Fruit fly (Drosophila melanogaster) whole organism, prepupa: ENCODE measurements around the gene superdeath.

ENCODE experiments used
- Blimp-1 ChIP-seq: fragments of 200-800 bp; sonication (Bioruptor generic); optimal IDR thresholded peaks from 3 replicates; lab custom pipeline; 2017; ENCODE audit warnings: missing biosample characterization, missing genetic modification characterization, mild to moderate bottlenecking, moderate library complexity, missing genetic modification reagents
- CG10631 ChIP-seq: fragments of 200-800 bp; sonication (Bioruptor generic); optimal IDR thresholded peaks from 2 replicates; lab custom pipeline; 2016; ENCODE audit warnings: missing biosample characterization, missing genetic modification characterization
- CG10669 ChIP-seq: fragments of 200-800 bp; sonication (Bioruptor generic); optimal IDR thresholded peaks from 3 replicates; lab custom pipeline; 2018; ENCODE audit warnings: missing biosample characterization, mild to moderate bottlenecking, missing genetic modification characterization, moderate library complexity
- CG11294 ChIP-seq: fragments of 200-800 bp; sonication (Bioruptor generic); IDR thresholded peaks from 2 replicates; pipeline ENCODE4 v1.3.6; 2022; ENCODE audit warnings: missing biosample characterization, missing genetic modification characterization
- CG11902 ChIP-seq: fragments of 200-800 bp; sonication (Bioruptor generic); optimal IDR thresholded peaks from 3 replicates; lab custom pipeline; 2016; ENCODE audit warnings: missing biosample characterization, missing genetic modification characterization
- CG1621 ChIP-seq: fragments of 200-800 bp; sonication (Bioruptor generic); optimal IDR thresholded peaks from 3 replicates; lab custom pipeline; 2018; ENCODE audit warnings: missing biosample characterization, mild to moderate bottlenecking, missing genetic modification characterization
- CG16779 ChIP-seq: fragments of 200-800 bp; sonication (Bioruptor generic); optimal IDR thresholded peaks from 3 replicates; lab custom pipeline; 2017; ENCODE audit warnings: missing biosample characterization, mild to moderate bottlenecking, missing genetic modification characterization
- CG3032 ChIP-seq: fragments of 200-800 bp; optimal IDR thresholded peaks from 2 replicates; lab custom pipeline; 2019; ENCODE audit warnings: missing biosample characterization, mild to moderate bottlenecking, missing genetic modification characterization, moderate library complexity
- CG32006 ChIP-seq: fragments of 200-800 bp; sonication (Bioruptor generic); optimal IDR thresholded peaks from 3 replicates; lab custom pipeline; 2017; ENCODE audit warnings: missing biosample characterization, mild to moderate bottlenecking, missing genetic modification characterization
- CG3919 ChIP-seq: fragments of 200-800 bp; sonication (Bioruptor generic); optimal IDR thresholded peaks from 3 replicates; lab custom pipeline; 2016; ENCODE audit warnings: missing biosample characterization, missing genetic modification characterization
- CG4318 ChIP-seq: fragments of 200-800 bp; sonication (Bioruptor generic); optimal IDR thresholded peaks from 3 replicates; lab custom pipeline; 2017; ENCODE audit warnings: missing biosample characterization, mild to moderate bottlenecking, missing genetic modification characterization
- CG6163 ChIP-seq: fragments of 200-800 bp; sonication (Bioruptor generic); IDR thresholded peaks from 3 replicates; pipeline ENCODE4 v1.3.6; 2022; ENCODE audit warnings: missing biosample characterization, missing genetic modification characterization
- CG6808 ChIP-seq: fragments of 200-800 bp; sonication (Bioruptor generic); optimal IDR thresholded peaks from 3 replicates; lab custom pipeline; 2017; ENCODE audit warnings: missing biosample characterization, missing genetic modification characterization, mild to moderate bottlenecking, moderate library complexity, missing genetic modification reagents
- CG6854 ChIP-seq: fragments of 200-800 bp; sonication (Bioruptor generic); optimal IDR thresholded peaks from 2 replicates; lab custom pipeline; 2017; ENCODE audit warnings: missing biosample characterization, mild to moderate bottlenecking, missing genetic modification characterization
- CG7368 ChIP-seq: fragments of 200-800 bp; sonication (Bioruptor generic); optimal IDR thresholded peaks from 3 replicates; lab custom pipeline; 2016; ENCODE audit warnings: missing biosample characterization, missing genetic modification characterization
- CG8319 ChIP-seq: fragments of 200-800 bp; sonication (Bioruptor generic); optimal IDR thresholded peaks from 3 replicates; lab custom pipeline; 2016; ENCODE audit warnings: missing biosample characterization, missing genetic modification characterization
- CG8632 ChIP-seq: fragments of 200-800 bp; sonication (Bioruptor generic); optimal IDR thresholded peaks from 3 replicates; lab custom pipeline; 2016; ENCODE audit warnings: missing biosample characterization, missing genetic modification characterization
- CG9139 ChIP-seq: fragments of 200-800 bp; sonication (Bioruptor generic); optimal IDR thresholded peaks from 3 replicates; lab custom pipeline; 2017; ENCODE audit warnings: missing biosample characterization, mild to moderate bottlenecking, missing genetic modification characterization
- Eip75B ChIP-seq: fragments of 200-800 bp; sonication (Bioruptor generic); optimal IDR thresholded peaks from 3 replicates; lab custom pipeline; 2016; ENCODE audit warnings: missing biosample characterization, missing genetic modification characterization
- Eip78C ChIP-seq: fragments of 200-800 bp; sonication (Bioruptor generic); peaks from one replicate; lab custom pipeline; 2016; ENCODE audit warnings: missing biosample characterization, missing genetic modification characterization
- Eip93F ChIP-seq: fragments of 200-800 bp; sonication (Bioruptor generic); optimal IDR thresholded peaks from 2 replicates; lab custom pipeline; 2016; ENCODE audit warnings: missing biosample characterization, mild to moderate bottlenecking, missing genetic modification characterization
- Ets21C ChIP-seq: fragments of 200-800 bp; sonication (Bioruptor generic); optimal IDR thresholded peaks from 3 replicates; lab custom pipeline; 2016; ENCODE audit warnings: missing biosample characterization, missing genetic modification characterization
- Ets96B ChIP-seq: fragments of 200-800 bp; optimal IDR thresholded peaks from 2 replicates; lab custom pipeline; 2019; ENCODE audit warnings: missing biosample characterization, mild to moderate bottlenecking, missing genetic modification characterization, moderate library complexity
- Gug ChIP-seq: fragments of 200-800 bp; sonication (Bioruptor generic); IDR thresholded peaks from 2 replicates; pipeline ENCODE4 v1.3.6; 2022; ENCODE audit warnings: missing biosample characterization, missing genetic modification characterization
- Hr38 ChIP-seq: sonication (Bioruptor generic); optimal IDR thresholded peaks from 2 replicates; lab custom pipeline; 2016; ENCODE audit warnings: missing biosample characterization, missing genetic modification characterization
- Hr39 ChIP-seq: fragments of 200-800 bp; sonication (Bioruptor generic); optimal IDR thresholded peaks from 2 replicates; lab custom pipeline; 2016; ENCODE audit warnings: missing biosample characterization, missing genetic modification characterization
- Hr4 ChIP-seq: fragments of 200-800 bp; sonication (Bioruptor generic); optimal IDR thresholded peaks from 3 replicates; lab custom pipeline; 2016; ENCODE audit warnings: missing biosample characterization, missing genetic modification characterization
- Lpt ChIP-seq: fragments of 200-800 bp; sonication (Bioruptor generic); optimal IDR thresholded peaks from 3 replicates; lab custom pipeline; 2016; ENCODE audit warnings: missing biosample characterization, missing genetic modification characterization
- Met ChIP-seq: fragments of 200-800 bp; sonication (Bioruptor generic); optimal IDR thresholded peaks from 3 replicates; lab custom pipeline; 2016; ENCODE audit warnings: missing biosample characterization, missing genetic modification characterization
- OdsH ChIP-seq: fragments of 200-800 bp; sonication (Bioruptor generic); optimal IDR thresholded peaks from 3 replicates; lab custom pipeline; 2016; ENCODE audit warnings: missing biosample characterization, missing genetic modification characterization
- Smox ChIP-seq: fragments of 200-800 bp; sonication (Bioruptor generic); optimal IDR thresholded peaks from 3 replicates; lab custom pipeline; 2016; ENCODE audit warnings: missing biosample characterization, missing genetic modification characterization
- Sox102F ChIP-seq: fragments of 200-800 bp; sonication (Bioruptor generic); optimal IDR thresholded peaks from 2 replicates; lab custom pipeline; 2016; ENCODE audit warnings: missing biosample characterization, mild to moderate bottlenecking, missing genetic modification characterization
- Sox14 ChIP-seq: fragments of 200-800 bp; sonication (Bioruptor generic); optimal IDR thresholded peaks from 3 replicates; lab custom pipeline; 2016; ENCODE audit warnings: missing biosample characterization, missing genetic modification characterization
- acj6 ChIP-seq: fragments of 200-800 bp; sonication (Bioruptor generic); optimal IDR thresholded peaks from 3 replicates; lab custom pipeline; 2016; ENCODE audit warnings: missing biosample characterization, missing genetic modification characterization
- cyc ChIP-seq: fragments of 200-800 bp; sonication (Bioruptor generic); optimal IDR thresholded peaks from 3 replicates; lab custom pipeline; 2016; ENCODE audit warnings: missing biosample characterization, missing genetic modification characterization
- dac ChIP-seq: fragments of 200-800 bp; sonication (Bioruptor generic); optimal IDR thresholded peaks from 2 replicates; lab custom pipeline; 2017; ENCODE audit warnings: missing biosample characterization, mild to moderate bottlenecking, missing genetic modification characterization
- dsx ChIP-seq: fragments of 200-800 bp; optimal IDR thresholded peaks from 3 replicates; lab custom pipeline; 2019; ENCODE audit warnings: missing biosample characterization, mild to moderate bottlenecking, missing genetic modification characterization, moderate library complexity; ENCODE audit not compliant: poor library complexity, severe bottlenecking
- eg ChIP-seq: fragments of 200-800 bp; sonication (Bioruptor generic); IDR thresholded peaks from 3 replicates; pipeline ENCODE4 v1.3.6; 2022; ENCODE audit warnings: missing biosample characterization, missing genetic modification characterization
- fd59A ChIP-seq: fragments of 200-800 bp; sonication (Bioruptor generic); optimal IDR thresholded peaks from 2 replicates; lab custom pipeline; 2017; ENCODE audit warnings: missing biosample characterization, mild to moderate bottlenecking, missing genetic modification characterization, missing genetic modification reagents
- fd85E ChIP-seq: fragments of 200-800 bp; sonication (Bioruptor generic); optimal IDR thresholded peaks from 3 replicates; lab custom pipeline; 2016; ENCODE audit warnings: missing biosample characterization, missing genetic modification characterization
- fkh ChIP-seq: fragments of 200-800 bp; sonication (Bioruptor generic); optimal IDR thresholded peaks from 3 replicates; lab custom pipeline; 2017; ENCODE audit warnings: missing biosample characterization, mild to moderate bottlenecking, missing genetic modification characterization, moderate library complexity
- lz ChIP-seq: fragments of 200-800 bp; sonication (Bioruptor generic); optimal IDR thresholded peaks from 3 replicates; lab custom pipeline; 2016; ENCODE audit warnings: missing biosample characterization, missing genetic modification characterization
- net ChIP-seq: fragments of 200-800 bp; sonication (Bioruptor generic); optimal IDR thresholded peaks from 3 replicates; lab custom pipeline; 2016; ENCODE audit warnings: missing biosample characterization, missing genetic modification characterization
- pdm3 ChIP-seq: fragments of 200-800 bp; sonication (Bioruptor generic); optimal IDR thresholded peaks from 3 replicates; lab custom pipeline; 2016; ENCODE audit warnings: missing biosample characterization, missing genetic modification characterization
- salr ChIP-seq, 2 experiments: fragments of 200-800 bp; sonication (Bioruptor generic); optimal IDR thresholded peaks; 3 replicates each; lab custom pipeline; 2016 to 2018; ENCODE audit warnings: missing biosample characterization in 2 of 2, missing genetic modification characterization in 2 of 2, mild to moderate bottlenecking in 1 of 2
- spab ChIP-seq: fragments of 200-800 bp; sonication (Bioruptor generic); optimal IDR thresholded peaks from 2 replicates; lab custom pipeline; 2017; ENCODE audit warnings: missing biosample characterization, mild to moderate bottlenecking, missing genetic modification characterization, missing genetic modification reagents
- ss ChIP-seq, 2 experiments: fragments of 200-800 bp; sonication (Bioruptor generic); optimal IDR thresholded peaks; 2 replicates in 1 of 2; 3 replicates in 1 of 2; lab custom pipeline; 2017 to 2018; ENCODE audit warnings: mild to moderate bottlenecking in 2 of 2, missing biosample characterization in 2 of 2, missing genetic modification characterization in 2 of 2, moderate library complexity in 1 of 2
- vri ChIP-seq: fragments of 200-800 bp; sonication (Bioruptor generic); optimal IDR thresholded peaks from 3 replicates; lab custom pipeline; 2016; ENCODE audit warnings: missing biosample characterization, mild to moderate bottlenecking, missing genetic modification characterization

superdeath gene

DNA sequence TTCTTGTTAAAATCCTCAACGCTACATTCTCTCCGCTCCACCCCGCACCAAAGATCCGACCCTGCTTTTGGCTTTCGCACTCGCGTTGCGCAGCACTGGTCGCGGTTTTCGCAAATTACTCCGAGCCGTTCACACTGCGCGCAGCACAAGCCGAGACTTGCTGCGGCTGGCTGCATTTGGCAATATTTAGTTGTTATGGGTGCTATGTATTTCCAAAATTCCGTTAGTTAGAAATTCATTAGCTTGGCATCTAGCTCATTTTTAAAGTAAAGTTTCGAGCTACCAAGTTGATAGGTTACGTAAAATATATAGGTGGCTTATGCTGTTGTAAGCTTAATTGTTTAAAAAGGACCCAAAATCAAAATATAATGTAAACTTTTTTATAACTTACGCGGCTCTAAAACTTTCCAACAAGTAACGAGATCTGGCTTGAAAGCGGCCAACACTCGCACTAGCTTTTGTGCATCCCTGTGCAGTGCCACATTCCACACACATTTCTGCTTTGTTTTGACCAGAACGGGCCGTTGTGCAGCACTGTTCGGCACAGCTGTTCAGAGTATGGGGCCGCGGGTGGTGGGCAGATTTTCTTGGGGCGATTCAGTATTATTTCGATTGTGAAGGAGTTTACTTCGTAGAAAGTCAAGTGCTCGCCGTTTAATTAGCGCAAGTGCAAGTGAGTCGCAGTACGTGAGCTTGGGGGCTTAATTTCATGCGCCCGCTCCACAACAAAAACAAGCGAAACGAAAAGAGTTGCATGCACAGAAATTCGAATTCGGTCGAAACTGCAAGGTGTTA lies 15.4 kb upstream of the superdeath start, which contains the start of the genes yem and Ctl2 (continued):
- TF ChIP-seq CG11902 (GFP tag; lab: Kevin White, UChicago) (peak; percentile 50), Eip78C (GFP tag; lab: Kevin White, UChicago) (peak; percentile 84), CG9139 (GFP tag; lab: Kevin White, UChicago) (no peak), CG6808 (GFP tag; lab: Kevin White, UChicago) (no peak), CG8632 (GFP tag; lab: Kevin White, UChicago) (peak; percentile 21), spab (GFP tag; lab: Kevin White, UChicago) (no peak), Lpt (GFP tag; lab: Kevin White, UChicago) (no peak), Met (GFP tag; lab: Kevin White, UChicago) (no peak), acj6 (GFP tag; lab: Kevin White, UChicago) (peak; percentile 53), vri (GFP tag; lab: Kevin White, UChicago) (peak; percentile 74), Ets96B (tag; lab: Kevin White, UChicago) (peak; percentile 25), Blimp-1 (no peak), pdm3 (GFP tag; lab: Kevin White, UChicago) (peak; percentile 75), CG4318 (no peak), net (no peak), CG6854 (GFP tag; lab: Kevin White, UChicago) (peak; percentile 39), CG10669 (GFP tag; lab: Kevin White, UChicago) (peak; percentile 7), Eip93F (GFP tag; lab: Kevin White, UChicago) (peak; percentile 29), CG11294 (GFP tag; lab: Robert Waterston, UW) (no peak; the same call in none of the 2 replicates), Eip75B (GFP tag; lab: Kevin White, UChicago) (peak; percentile 79), Hr39 (GFP tag; lab: Kevin White, UChicago) (peak; percentile 81), Smox (GFP tag; lab: Kevin White, UChicago) (no peak), Gug (GFP tag; lab: Robert Waterston, UW) (no peak)

DNA sequence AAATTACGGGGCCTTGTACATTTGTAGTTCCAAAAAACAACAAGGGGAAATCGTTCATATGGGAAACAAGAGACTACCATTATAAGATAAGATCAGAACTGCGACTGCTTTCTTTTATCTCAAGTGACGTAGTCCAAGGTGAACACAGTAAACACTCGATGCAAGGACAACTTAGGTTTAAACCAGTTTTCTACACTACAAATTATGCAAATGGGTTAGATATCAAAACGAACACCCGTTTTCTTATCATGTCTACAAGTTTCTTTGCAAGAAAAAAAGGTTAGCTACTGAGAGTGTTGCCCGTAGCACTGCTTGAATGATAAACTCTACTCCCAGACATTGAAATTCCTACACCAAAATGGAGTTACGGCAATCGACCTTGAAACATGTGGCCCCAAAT lies 14.3 kb upstream of the superdeath start:
- TF ChIP-seq CG32006 (GFP tag; lab: Kevin White, UChicago) (no peak), Hr38 (no peak), ss (GFP tag; optimal IDR thresholded peaks at IDR 0.05; lab: Kevin White, UChicago) (peak in 1 of 2 experiments; percentile 58), fkh (no peak), salr (GFP tag; optimal IDR thresholded peaks at IDR 0.05; lab: Kevin White, UChicago) (peak in 1 of 2 experiments; percentile 68), Eip78C (GFP tag; lab: Kevin White, UChicago) (peak; percentile 90), eg (peak; percentile 80), dac (GFP tag; lab: Kevin White, UChicago) (peak; percentile 36), OdsH (peak; percentile 80), fd59A (GFP tag; lab: Kevin White, UChicago) (peak; percentile 63), CG16779 (no peak), dsx (GFP tag; lab: Kevin White, UChicago) (peak; percentile 67), cyc (GFP tag; lab: Kevin White, UChicago) (peak; percentile 89), CG8319 (GFP tag; lab: Kevin White, UChicago) (peak; percentile 78), Lpt (GFP tag; lab: Kevin White, UChicago) (no peak), Gug (GFP tag; lab: Robert Waterston, UW) (peak; percentile 54; the same call in 1 of the 2 replicates), Met (GFP tag; lab: Kevin White, UChicago) (peak; percentile 88), CG1621 (tag; lab: Kevin White, UChicago) (peak; percentile 48), fd85E (GFP tag; lab: Kevin White, UChicago) (peak; percentile 14), CG6163 (GFP tag; lab: Robert Waterston, UW) (peak; percentile 90), CG8632 (GFP tag; lab: Kevin White, UChicago) (peak; percentile 82), Sox14 (GFP tag; lab: Kevin White, UChicago) (peak; percentile 86), CG11294 (GFP tag; lab: Robert Waterston, UW) (peak; percentile 46; the same call in 1 of the 2 replicates), Sox102F (peak; percentile 86), Hr4 (GFP tag; lab: Kevin White, UChicago) (no peak), lz (peak; percentile 89), CG3919 (GFP tag; lab: Kevin White, UChicago) (peak; percentile 80), CG7368 (GFP tag; lab: Kevin White, UChicago) (peak; percentile 85), pdm3 (GFP tag; lab: Kevin White, UChicago) (no peak), Ets21C (peak; percentile 88), CG3032 (tag; lab: Kevin White, UChicago) (peak; percentile 68), CG10631 (peak; percentile 81)
